Fruit fly (Drosophila melanogaster) whole organism, embryonic: ENCODE measurements around the gene IKKbeta.
A peak's percentile ranks its signal among the peaks of the same experiment; 100 is the strongest.

Experiments used
- Atf3 ChIP-seq: fragments of 200-800 bp; sonication (Bioruptor generic); optimal IDR thresholded peaks from 3 replicates; lab custom pipeline; 2016; ENCODE audit warnings: missing biosample characterization, missing genetic modification characterization
- CG10462 ChIP-seq: fragments of 200-800 bp; sonication (Bioruptor generic); optimal IDR thresholded peaks from 2 replicates; lab custom pipeline; 2016; ENCODE audit warnings: missing biosample characterization, missing genetic modification characterization
- CG10959 ChIP-seq: fragments of 200-800 bp; sonication (Bioruptor generic); IDR thresholded peaks from 2 replicates; pipeline ENCODE4 v1.3.6; 2022; ENCODE audit warnings: missing biosample characterization, missing genetic modification characterization
- CG11398 ChIP-seq: fragments of 200-800 bp; sonication (Bioruptor generic); optimal IDR thresholded peaks from 2 replicates; lab custom pipeline; 2016; ENCODE audit warnings: missing biosample characterization, missing genetic modification characterization
- CG12659 ChIP-seq: fragments of 200-800 bp; sonication (Bioruptor generic); optimal IDR thresholded peaks from 3 replicates; lab custom pipeline; 2017; ENCODE audit warnings: mild to moderate bottlenecking, missing biosample characterization, missing genetic modification reagents, missing genetic modification characterization
- CG12744 ChIP-seq: fragments of 200-800 bp; sonication (Bioruptor generic); optimal IDR thresholded peaks from 2 replicates; lab custom pipeline; 2016; ENCODE audit warnings: missing biosample characterization, missing genetic modification characterization
- CG15601 ChIP-seq: fragments of 200-800 bp; sonication (Bioruptor generic); optimal IDR thresholded peaks from 3 replicates; lab custom pipeline; 2019; ENCODE audit warnings: missing biosample characterization, mild to moderate bottlenecking, missing genetic modification characterization, moderate library complexity
- CG1647 ChIP-seq: fragments of 200-800 bp; sonication (Bioruptor generic); optimal IDR thresholded peaks from 3 replicates; lab custom pipeline; 2016; ENCODE audit warnings: missing biosample characterization, missing genetic modification characterization
- CG17361 ChIP-seq: fragments of 200-800 bp; sonication (Bioruptor generic); IDR thresholded peaks from 3 replicates; pipeline ENCODE4 v1.3.6; 2022; ENCODE audit warnings: missing biosample characterization, missing genetic modification characterization
- CG18764 ChIP-seq: fragments of 200-800 bp; sonication (Bioruptor generic); optimal IDR thresholded peaks from 3 replicates; lab custom pipeline; 2016; ENCODE audit warnings: missing biosample characterization, missing genetic modification characterization
- CG2875 ChIP-seq: fragments of 200-800 bp; sonication (Bioruptor generic); optimal IDR thresholded peaks from 2 replicates; lab custom pipeline; 2017; ENCODE audit warnings: missing biosample characterization, mild to moderate bottlenecking, missing genetic modification characterization, missing genetic modification reagents
- CG32772 ChIP-seq: fragments of 200-800 bp; sonication (Bioruptor generic); IDR thresholded peaks from 2 replicates; pipeline ENCODE4 v1.3.6; 2022; ENCODE audit warnings: missing biosample characterization, missing genetic modification characterization
- CG3281 ChIP-seq: fragments of 200-800 bp; sonication (Bioruptor generic); optimal IDR thresholded peaks from 3 replicates; lab custom pipeline; 2017; ENCODE audit warnings: missing biosample characterization, mild to moderate bottlenecking, missing genetic modification characterization
- CG3407 ChIP-seq: fragments of 200-800 bp; sonication (Bioruptor generic); optimal IDR thresholded peaks from 2 replicates; lab custom pipeline; 2018; ENCODE audit warnings: missing biosample characterization, mild to moderate bottlenecking, missing genetic modification characterization
- CG4360 ChIP-seq: fragments of 200-800 bp; sonication (Bioruptor generic); IDR thresholded peaks from 2 replicates; pipeline ENCODE4 v1.3.6; 2022; ENCODE audit warnings: missing biosample characterization, missing genetic modification characterization
- CG5180 ChIP-seq: fragments of 200-800 bp; sonication (Bioruptor generic); optimal IDR thresholded peaks from 3 replicates; lab custom pipeline; 2017; ENCODE audit warnings: missing biosample characterization, missing genetic modification characterization, mild to moderate bottlenecking, moderate library complexity, missing genetic modification reagents
- CG6854 ChIP-seq: fragments of 200-800 bp; sonication (Bioruptor generic); optimal IDR thresholded peaks from 3 replicates; lab custom pipeline; 2017; ENCODE audit warnings: missing biosample characterization, mild to moderate bottlenecking, missing genetic modification characterization
- CG7357 ChIP-seq: fragments of 200-800 bp; sonication (Bioruptor generic); IDR thresholded peaks from 3 replicates; pipeline ENCODE4 v1.3.6; 2022; ENCODE audit warnings: missing biosample characterization, missing genetic modification characterization
- CG9609 ChIP-seq: fragments of 200-800 bp; sonication (Bioruptor generic); optimal IDR thresholded peaks from 3 replicates; lab custom pipeline; 2016; ENCODE audit warnings: missing biosample characterization, missing genetic modification characterization
- CG9797 ChIP-seq: fragments of 200-800 bp; sonication (Bioruptor generic); optimal IDR thresholded peaks from 3 replicates; lab custom pipeline; 2018; ENCODE audit warnings: missing biosample characterization, mild to moderate bottlenecking, missing genetic modification characterization
- Dek ChIP-seq: fragments of 200-800 bp; sonication (Bioruptor generic); optimal IDR thresholded peaks from 3 replicates; lab custom pipeline; 2019; ENCODE audit warnings: missing biosample characterization, mild to moderate bottlenecking, missing genetic modification characterization, moderate library complexity
- Dref ChIP-seq: fragments of 200-800 bp; sonication (Bioruptor generic); IDR thresholded peaks from 2 replicates; pipeline ENCODE4 v1.3.6; 2022; ENCODE audit warnings: missing biosample characterization, missing genetic modification characterization
- Eip74EF ChIP-seq, 2 experiments: fragments of 200-800 bp in 1 of 2; fragments of >200 bp in 1 of 2; sonication (Bioruptor generic) in 1 of 2; optimal IDR thresholded peaks; 2 replicates each; lab custom pipeline; 2017 to 2019; ENCODE audit warnings: missing biosample characterization in 2 of 2, missing genetic modification characterization in 2 of 2, mild to moderate bottlenecking in 1 of 2, moderate library complexity in 1 of 2
- Lhr ChIP-seq: fragments of 200-800 bp; sonication (Bioruptor generic); optimal IDR thresholded peaks from 3 replicates; lab custom pipeline; 2017; ENCODE audit warnings: mild to moderate bottlenecking, missing biosample characterization, missing genetic modification reagents, missing genetic modification characterization
- MBD-R2 ChIP-seq: fragments of 200-800 bp; sonication (Bioruptor generic); IDR thresholded peaks from 2 replicates; pipeline ENCODE4 v1.3.6; 2022; ENCODE audit warnings: missing biosample characterization, missing genetic modification characterization
- Max ChIP-seq: fragments of 200-800 bp; sonication (Bioruptor generic); optimal IDR thresholded peaks from 2 replicates; lab custom pipeline; 2016; ENCODE audit warnings: missing biosample characterization, mild to moderate bottlenecking, missing genetic modification characterization
- Mrtf ChIP-seq: fragments of 200-800 bp; sonication (Bioruptor generic); IDR thresholded peaks from 3 replicates; pipeline ENCODE4 v1.3.6; 2022; ENCODE audit warnings: missing biosample characterization, missing genetic modification characterization
- Oli ChIP-seq: fragments of 200-800 bp; sonication (Bioruptor generic); optimal IDR thresholded peaks from 2 replicates; lab custom pipeline; 2018; ENCODE audit warnings: missing biosample characterization, mild to moderate bottlenecking, missing genetic modification characterization, moderate library complexity
- Ptx1 ChIP-seq: fragments of 200-800 bp; sonication (Bioruptor generic); IDR thresholded peaks from 2 replicates; pipeline ENCODE4 v1.3.6; 2022; ENCODE audit warnings: missing biosample characterization, missing genetic modification characterization
- ara ChIP-seq: fragments of 200-800 bp; sonication (Bioruptor generic); IDR thresholded peaks from 2 replicates; pipeline ENCODE4 v1.3.6; 2022; ENCODE audit warnings: missing biosample characterization, missing genetic modification characterization
- bab2 ChIP-seq: fragments of 200-800 bp; sonication (Bioruptor generic); optimal IDR thresholded peaks from 2 replicates; lab custom pipeline; 2016; ENCODE audit warnings: missing biosample characterization, missing genetic modification characterization
- cwo ChIP-seq: fragments of 200-800 bp; sonication (Bioruptor generic); optimal IDR thresholded peaks from 3 replicates; lab custom pipeline; 2017; ENCODE audit warnings: missing biosample characterization, missing genetic modification characterization, mild to moderate bottlenecking, moderate library complexity, missing genetic modification reagents
- dmrt11E ChIP-seq: fragments of 200-800 bp; sonication (Bioruptor generic); optimal IDR thresholded peaks from 3 replicates; lab custom pipeline; 2018; ENCODE audit warnings: missing biosample characterization, mild to moderate bottlenecking, missing genetic modification characterization, moderate library complexity
- gcm ChIP-seq: fragments of 200-800 bp; sonication (Bioruptor generic); optimal IDR thresholded peaks from 2 replicates; lab custom pipeline; 2019; ENCODE audit warnings: missing biosample characterization, mild to moderate bottlenecking, missing genetic modification characterization, moderate library complexity
- gem ChIP-seq: fragments of 200-800 bp; sonication (Bioruptor generic); optimal IDR thresholded peaks from 2 replicates; lab custom pipeline; 2019; ENCODE audit warnings: missing biosample characterization, mild to moderate bottlenecking, missing genetic modification characterization, moderate library complexity
- gfzf ChIP-seq: fragments of 200-800 bp; sonication (Bioruptor generic); optimal IDR thresholded peaks from 2 replicates; lab custom pipeline; 2016; ENCODE audit warnings: missing biosample characterization, mild to moderate bottlenecking, missing genetic modification characterization, moderate library complexity
- inv ChIP-seq: fragments of 200-800 bp; sonication (Bioruptor generic); IDR thresholded peaks from 2 replicates; pipeline ENCODE4 v1.3.6; 2022; ENCODE audit warnings: missing biosample characterization, missing genetic modification characterization; ENCODE audit not compliant: partially characterized antibody
- jigr1 ChIP-seq: fragments of 200-800 bp; sonication (Bioruptor generic); IDR thresholded peaks from 3 replicates; pipeline ENCODE4 v1.3.6; 2022; ENCODE audit warnings: missing biosample characterization, missing genetic modification characterization
- kay ChIP-seq: fragments of 200-800 bp; sonication (Bioruptor generic); optimal IDR thresholded peaks from 2 replicates; lab custom pipeline; 2016; ENCODE audit warnings: missing biosample characterization, missing genetic modification characterization
- knrl ChIP-seq: fragments of 200-800 bp; sonication (Bioruptor generic); IDR thresholded peaks from 3 replicates; pipeline ENCODE4 v1.3.6; 2022; ENCODE audit warnings: missing biosample characterization, missing genetic modification characterization; ENCODE audit not compliant: partially characterized antibody
- nmo ChIP-seq: fragments of 200-800 bp; sonication (Bioruptor generic); optimal IDR thresholded peaks from 2 replicates; lab custom pipeline; 2018; ENCODE audit warnings: missing biosample characterization, mild to moderate bottlenecking, missing genetic modification characterization, moderate library complexity
- oc ChIP-seq: fragments of 200-800 bp; sonication (Bioruptor generic); optimal IDR thresholded peaks from 2 replicates; lab custom pipeline; 2018; ENCODE audit warnings: missing biosample characterization, mild to moderate bottlenecking, missing genetic modification characterization, moderate library complexity
- pnt ChIP-seq: fragments of 200-800 bp; sonication (Bioruptor generic); optimal IDR thresholded peaks from 3 replicates; lab custom pipeline; 2016; ENCODE audit warnings: missing biosample characterization, missing genetic modification characterization
- pum ChIP-seq: fragments of 200-800 bp; sonication (Bioruptor generic); optimal IDR thresholded peaks from 2 replicates; lab custom pipeline; 2016; ENCODE audit warnings: missing biosample characterization, missing genetic modification characterization
- row ChIP-seq: fragments of 200-800 bp; sonication (Bioruptor generic); IDR thresholded peaks from 3 replicates; pipeline ENCODE4 v1.3.6; 2022; ENCODE audit warnings: missing biosample characterization, missing genetic modification characterization
- run ChIP-seq: fragments of 200-800 bp; sonication (Bioruptor generic); optimal IDR thresholded peaks from 3 replicates; lab custom pipeline; 2018; ENCODE audit warnings: missing biosample characterization, mild to moderate bottlenecking, missing genetic modification characterization
- sim ChIP-seq: fragments of 200-800 bp; sonication (Bioruptor generic); IDR thresholded peaks from 2 replicates; pipeline ENCODE4 v1.3.6; 2022; ENCODE audit warnings: missing biosample characterization, missing genetic modification characterization
- slbo ChIP-seq: fragments of 200-800 bp; sonication (Bioruptor generic); IDR thresholded peaks from 2 replicates; pipeline ENCODE4 v1.3.6; 2022; ENCODE audit warnings: missing biosample characterization, missing genetic modification characterization
- sna ChIP-seq: fragments of 200-800 bp; sonication (Bioruptor generic); IDR thresholded peaks from 2 replicates; pipeline ENCODE4 v1.3.6; 2022; ENCODE audit warnings: missing biosample characterization, missing genetic modification characterization; ENCODE audit not compliant: partially characterized antibody
- tin ChIP-seq: fragments of 200-800 bp; sonication (Bioruptor generic); optimal IDR thresholded peaks from 3 replicates; lab custom pipeline; 2016; ENCODE audit warnings: missing biosample characterization, missing genetic modification characterization
- tio ChIP-seq: fragments of 200-800 bp; sonication (Bioruptor generic); optimal IDR thresholded peaks from 2 replicates; lab custom pipeline; 2017; ENCODE audit warnings: missing biosample characterization, missing genetic modification characterization, inconsistent platforms
- tx ChIP-seq: fragments of 200-800 bp; sonication (Bioruptor generic); optimal IDR thresholded peaks from 2 replicates; lab custom pipeline; 2016; ENCODE audit warnings: missing biosample characterization, missing genetic modification characterization

The IKKbeta gene

DNA sequence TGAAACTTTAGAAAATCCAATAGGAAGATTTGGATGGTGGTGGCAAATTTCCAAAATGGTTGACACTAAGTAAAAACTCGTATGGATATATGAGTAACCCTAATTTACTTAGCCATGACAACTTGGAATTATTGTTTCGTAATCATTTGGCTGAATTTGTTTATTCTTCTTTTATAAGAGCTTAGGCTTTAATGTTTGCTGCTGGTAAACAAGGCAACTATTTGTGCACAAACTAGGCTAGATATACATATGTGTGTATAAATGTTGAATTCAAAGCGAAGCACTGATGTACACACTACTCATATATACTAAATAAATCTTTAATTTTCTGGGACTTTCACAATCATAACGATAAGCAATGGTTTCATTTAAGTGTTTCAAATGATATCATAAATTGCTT is 43.3 kb downstream of the IKKbeta start (continued):
- TF ChIP-seq CG18764 (GFP tag; lab: Kevin White, UChicago) (no peak), cwo (no peak), tio (GFP tag; lab: Kevin White, UChicago) (no peak), run (tag; lab: Kevin White, UChicago) (no peak), kay (GFP tag; lab: Kevin White, UChicago) (no peak), bab2 (GFP tag; lab: Kevin White, UChicago) (peak; percentile 55), pum (GFP tag; lab: Kevin White, UChicago) (no peak), ara (GFP tag; lab: Robert Waterston, UW) (no peak), jigr1 (GFP tag; lab: Robert Waterston, UW) (no peak), slbo (GFP tag; lab: Robert Waterston, UW) (no peak), Ptx1 (GFP tag; lab: Robert Waterston, UW) (no peak), Lhr (GFP tag; lab: Kevin White, UChicago) (no peak), CG9609 (GFP tag; lab: Kevin White, UChicago) (no peak), CG12659 (GFP tag; lab: Kevin White, UChicago) (peak; percentile 26), Eip74EF (GFP tag; optimal IDR thresholded peaks at IDR 0.05; lab: Kevin White, UChicago) (peak in 1 of 2 experiments; percentile 54), MBD-R2 (no peak), CG2875 (GFP tag; lab: Kevin White, UChicago) (peak; percentile 75), Max (GFP tag; lab: Kevin White, UChicago) (no peak), pnt (GFP tag; lab: Kevin White, UChicago) (no peak), sna (no peak), tin (GFP tag; lab: Kevin White, UChicago) (no peak), CG11398 (no peak), CG7357 (GFP tag; lab: Robert Waterston, UW) (no peak), CG3407 (GFP tag; lab: Kevin White, UChicago) (peak; percentile 49), row (no peak), CG6854 (GFP tag; lab: Kevin White, UChicago) (no peak), inv (GFP tag; lab: Robert Waterston, UW) (no peak), knrl (GFP tag; lab: Robert Waterston, UW) (no peak), gem (tag; lab: Kevin White, UChicago) (peak; percentile 60), gfzf (GFP tag; lab: Kevin White, UChicago) (no peak), Dek (tag; lab: Kevin White, UChicago) (peak; percentile 10), gcm (GFP tag; lab: Kevin White, UChicago) (peak; percentile 33), CG9797 (GFP tag; lab: Kevin White, UChicago) (no peak), CG32772 (GFP tag; lab: Robert Waterston, UW) (no peak), CG12744 (GFP tag; lab: Kevin White, UChicago) (no peak), sim (GFP tag; lab: Robert Waterston, UW) (no peak), oc (tag; lab: Kevin White, UChicago) (no peak), CG1647 (GFP tag; lab: Kevin White, UChicago) (no peak), CG17361 (GFP tag; lab: Robert Waterston, UW) (no peak), Atf3 (GFP tag; lab: Kevin White, UChicago) (no peak), tx (GFP tag; lab: Kevin White, UChicago) (no peak), Dref (GFP tag; lab: Robert Waterston, UW) (no peak), nmo (no peak), CG5180 (peak; percentile 41), CG3281 (GFP tag; lab: Kevin White, UChicago) (peak; percentile 55), CG10959 (GFP tag; lab: Robert Waterston, UW) (no peak), Mrtf (GFP tag; lab: Robert Waterston, UW) (no peak), CG15601 (peak; percentile 75), Oli (tag; lab: Kevin White, UChicago) (no peak), CG4360 (no peak), dmrt11E (tag; lab: Kevin White, UChicago) (peak; percentile 37), CG10462 (peak; percentile 7)
